Worm (Caenorhabditis elegans) whole organism, L2 larva: ENCODE measurements around the gene T25B2.3.

Experiments used
- F13H6.1 ChIP-seq: sonication (generic microtip); optimal IDR thresholded peaks from 2 replicates; lab custom pipeline; 2016; ENCODE audit warnings: missing genetic modification characterization, missing compliant biosample characterization
- ZK546.5 ChIP-seq: sonication (generic microtip); optimal IDR thresholded peaks from 2 replicates; lab custom pipeline; 2017; ENCODE audit warnings: missing biosample characterization, missing genetic modification characterization
- alr-1 ChIP-seq: fragments of 150-350 bp; optimal IDR thresholded peaks from 2 replicates; lab custom pipeline; 2014; ENCODE audit warnings: missing biosample characterization, missing genetic modification characterization
- aly-2 ChIP-seq: fragments of 150-350 bp; optimal IDR thresholded peaks from 2 replicates; lab custom pipeline; 2014; ENCODE audit warnings: missing biosample characterization, missing genetic modification characterization
- ama-1 ChIP-seq: fragments of 150-350 bp; optimal IDR thresholded peaks from 2 replicates; lab custom pipeline; 2018; ENCODE audit warnings: inconsistent platforms
- ceh-82 ChIP-seq: fragments of 150-350 bp; optimal IDR thresholded peaks from 2 replicates; lab custom pipeline; 2014; ENCODE audit warnings: missing biosample characterization, missing genetic modification characterization
- crh-2 ChIP-seq: sonication (generic microtip); optimal IDR thresholded peaks from 2 replicates; lab custom pipeline; 2017; ENCODE audit warnings: missing biosample characterization, missing genetic modification characterization
- dmd-4 ChIP-seq: sonication (generic microtip); optimal IDR thresholded peaks from 2 replicates; lab custom pipeline; 2017; ENCODE audit warnings: missing biosample characterization, missing genetic modification characterization
- egl-27 ChIP-seq: sonication (generic microtip); optimal IDR thresholded peaks from 3 replicates; lab custom pipeline; 2017; ENCODE audit warnings: missing biosample characterization, missing genetic modification reagents, missing genetic modification characterization
- elt-1 ChIP-seq: fragments of 150-350 bp; optimal IDR thresholded peaks from 2 replicates; lab custom pipeline; 2014; ENCODE audit warnings: missing biosample characterization, missing genetic modification characterization
- elt-3 ChIP-seq: sonication (generic microtip); optimal IDR thresholded peaks from 2 replicates; lab custom pipeline; 2017; ENCODE audit warnings: missing biosample characterization, missing genetic modification characterization
- fos-1 ChIP-seq: fragments of 150-350 bp; optimal IDR thresholded peaks from 2 replicates; lab custom pipeline; 2014; ENCODE audit warnings: missing biosample characterization, missing genetic modification characterization
- gmeb-1 ChIP-seq: fragments of 150-350 bp; optimal IDR thresholded peaks from 2 replicates; lab custom pipeline; 2014; ENCODE audit warnings: missing biosample characterization, missing genetic modification characterization
- lin-11 ChIP-seq: fragments of 150-350 bp; sonication (generic microtip); optimal IDR thresholded peaks from 2 replicates; lab custom pipeline; 2014; ENCODE audit warnings: missing biosample characterization, missing genetic modification characterization, inconsistent platforms, mixed read lengths
- lin-13 ChIP-seq: fragments of 150-350 bp; optimal IDR thresholded peaks from 2 replicates; lab custom pipeline; 2014; ENCODE audit warnings: missing biosample characterization, missing genetic modification reagents, missing genetic modification characterization
- lin-39 ChIP-seq: fragments of 150-350 bp; optimal IDR thresholded peaks from 2 replicates; lab custom pipeline; 2014; ENCODE audit warnings: missing biosample characterization, missing genetic modification reagents, missing genetic modification characterization
- lsy-2 ChIP-seq, 2 experiments: fragments of 150-350 bp in 1 of 2; sonication (generic microtip) in 1 of 2; optimal IDR thresholded peaks; 2 replicates each; lab custom pipeline; 2014 to 2017; ENCODE audit warnings: missing biosample characterization in 2 of 2, missing genetic modification characterization in 2 of 2
- mab-5 ChIP-seq: fragments of 150-350 bp; optimal IDR thresholded peaks from 2 replicates; lab custom pipeline; 2014; ENCODE audit warnings: missing biosample characterization, missing genetic modification characterization
- mdl-1 ChIP-seq, 2 experiments: fragments of 150-350 bp in 1 of 2; sonication (generic microtip) in 1 of 2; optimal IDR thresholded peaks; 2 replicates each; lab custom pipeline; 2017; ENCODE audit warnings: missing biosample characterization in 2 of 2, missing genetic modification characterization in 2 of 2
- nhr-10 ChIP-seq: sonication (generic microtip); optimal IDR thresholded peaks from 2 replicates; lab custom pipeline; 2017; ENCODE audit warnings: missing biosample characterization, missing genetic modification characterization
- nhr-11 ChIP-seq: fragments of 150-350 bp; optimal IDR thresholded peaks from 2 replicates; lab custom pipeline; 2014; ENCODE audit warnings: missing biosample characterization, missing genetic modification characterization
- nhr-23 ChIP-seq: fragments of 150-350 bp; optimal IDR thresholded peaks from 2 replicates; lab custom pipeline; 2014; ENCODE audit warnings: missing biosample characterization, missing genetic modification reagents, missing genetic modification characterization
- nhr-237 ChIP-seq: fragments of 150-350 bp; optimal IDR thresholded peaks from 2 replicates; lab custom pipeline; 2014; ENCODE audit warnings: missing biosample characterization, missing genetic modification characterization
- nhr-25 ChIP-seq: fragments of 150-350 bp; sonication (generic microtip); optimal IDR thresholded peaks from 3 replicates; lab custom pipeline; 2014; ENCODE audit warnings: missing biosample characterization, missing genetic modification characterization
- sem-4 ChIP-seq: fragments of 150-350 bp; optimal IDR thresholded peaks from 2 replicates; lab custom pipeline; 2014; ENCODE audit warnings: missing biosample characterization, missing genetic modification reagents, missing genetic modification characterization
- sma-3 ChIP-seq: sonication (generic microtip); optimal IDR thresholded peaks from 2 replicates; lab custom pipeline; 2016; ENCODE audit warnings: missing genetic modification reagents, missing genetic modification characterization, missing compliant biosample characterization
- sma-9 ChIP-seq, 2 experiments: fragments of 150-350 bp in 1 of 2; sonication (generic microtip) in 1 of 2; optimal IDR thresholded peaks; 2 replicates each; lab custom pipeline; 2014 to 2016; ENCODE audit warnings: missing genetic modification characterization in 2 of 2, mild to moderate bottlenecking in 1 of 2, missing biosample characterization in 1 of 2, missing compliant biosample characterization in 1 of 2, missing genetic modification reagents in 1 of 2, moderate library complexity in 1 of 2
- snpc-4 ChIP-seq: fragments of 150-350 bp; optimal IDR thresholded peaks from 2 replicates; lab custom pipeline; 2014; ENCODE audit warnings: missing biosample characterization, missing genetic modification characterization
- unc-39 ChIP-seq: fragments of 150-350 bp; optimal IDR thresholded peaks from 2 replicates; lab custom pipeline; 2014; ENCODE audit warnings: missing biosample characterization, missing genetic modification characterization
- unc-55 ChIP-seq: fragments of 150-350 bp; sonication (generic microtip); optimal IDR thresholded peaks from 3 replicates; lab custom pipeline; 2014; ENCODE audit warnings: missing biosample characterization, missing genetic modification reagents, missing genetic modification characterization
- zag-1 ChIP-seq: fragments of 150-350 bp; optimal IDR thresholded peaks from 2 replicates; lab custom pipeline; 2014; ENCODE audit warnings: missing biosample characterization, missing genetic modification characterization
- ztf-1 ChIP-seq: fragments of 200-800 bp; sonication (Bioruptor generic); conservative IDR thresholded peaks from 2 replicates; pipeline ENCODE4 v1.3.6; 2022; ENCODE audit warnings: missing genetic modification characterization, missing compliant biosample characterization
- ztf-11 ChIP-seq: sonication (generic microtip); optimal IDR thresholded peaks from 2 replicates; lab custom pipeline; 2017; ENCODE audit warnings: missing biosample characterization, missing genetic modification characterization

The T25B2.3 gene

ce11 chrX:6138243-6138642 lies 37.7 kb upstream of the T25B2.3 start, which contains the start of gene Y72A10A.1:
Gene Y72A10A.1, minus strand, starts transcription at chrX:6138343.
- no peak for TF ChIP-seq nhr-10
- no peak for TF ChIP-seq lin-13 (GFP tag; lab: Kevin White, UChicago)
- no peak for TF ChIP-seq sem-4 (tag; lab: Kevin White, UChicago)
- no peak for TF ChIP-seq fos-1 (tag; lab: Kevin White, UChicago)
- no peak for TF ChIP-seq lin-39 (tag; lab: Kevin White, UChicago)
- no peak for TF ChIP-seq ztf-11 (tag; lab: Kevin White, UChicago)
- no peak for TF ChIP-seq zag-1
- TF ChIP-seq elt-3 (tag; lab: Kevin White, UChicago): no peak
- TF ChIP-seq nhr-25 (tag; lab: Kevin White, UChicago): no peak
- no peak for TF ChIP-seq F13H6.1 (tag; lab: Kevin White, UChicago)
- TF ChIP-seq unc-39 (tag; lab: Kevin White, UChicago): no peak
- no peak for TF ChIP-seq alr-1 (tag; lab: Kevin White, UChicago)
- no peak for TF ChIP-seq sma-9 (GFP tag; optimal IDR thresholded peaks at IDR 0.05; lab: Kevin White, UChicago)
- no peak for TF ChIP-seq sma-9 (tag; optimal IDR thresholded peaks at IDR 0.05; lab: Kevin White, UChicago)
- no peak for TF ChIP-seq nhr-237 (tag; lab: Kevin White, UChicago)
- TF ChIP-seq egl-27 (tag; lab: Kevin White, UChicago): no peak
- TF ChIP-seq crh-2: no peak
- no peak for TF ChIP-seq elt-1 (tag; lab: Kevin White, UChicago)

- peak; percentile 18 for TF ChIP-seq sem-4 (tag; lab: Kevin White, UChicago)
- no peak for TF ChIP-seq alr-1 (tag; lab: Kevin White, UChicago)
Observed at ce11 chrX:6145921-6146320, 30.0 kb upstream of the T25B2.3 start.

- TF ChIP-seq lsy-2 (tag; optimal IDR thresholded peaks at IDR 0.05; lab: Kevin White, UChicago) (no peak), lin-11 (no peak)
Observed at ce11 chrX:6150449-6150848, 25.5 kb upstream of the T25B2.3 start, which contains the start of gene tag-275. Gene tag-275, minus strand, starts transcription at chrX:6150549.

ce11 chrX:6150949-6151519 lies 24.9 kb upstream of the T25B2.3 start:
- TF ChIP-seq elt-1 (tag; lab: Kevin White, UChicago): no peak
- no peak for TF ChIP-seq sma-9 (GFP tag; optimal IDR thresholded peaks at IDR 0.05; lab: Kevin White, UChicago)
- TF ChIP-seq sma-9 (tag; optimal IDR thresholded peaks at IDR 0.05; lab: Kevin White, UChicago): no peak
- TF ChIP-seq zag-1: no peak
- TF ChIP-seq crh-2: no peak
- no peak for TF ChIP-seq unc-55 (GFP tag; lab: Kevin White, UChicago)
- TF ChIP-seq ceh-82 (tag; lab: Kevin White, UChicago): no peak
- no peak for TF ChIP-seq lsy-2 (tag; optimal IDR thresholded peaks at IDR 0.05; lab: Kevin White, UChicago)
- no peak for TF ChIP-seq nhr-23
- no peak for TF ChIP-seq mdl-1 (tag; optimal IDR thresholded peaks at IDR 0.05; lab: Kevin White, UChicago)
- no peak for TF ChIP-seq dmd-4 (tag; lab: Kevin White, UChicago)
- no peak for TF ChIP-seq ama-1
- TF ChIP-seq unc-39 (tag; lab: Kevin White, UChicago): no peak

- TF ChIP-seq nhr-237 (tag; lab: Kevin White, UChicago) (no peak), sem-4 (tag; lab: Kevin White, UChicago) (no peak), fos-1 (tag; lab: Kevin White, UChicago) (no peak), F13H6.1 (tag; lab: Kevin White, UChicago) (no peak)
Observed at ce11 chrX:6155436-6155835, 20.5 kb upstream of the T25B2.3 start.

ce11 chrX:6157411-6157916 lies 18.5 kb upstream of the T25B2.3 start:
- TF ChIP-seq nhr-11 (tag; lab: Kevin White, UChicago) (no peak), gmeb-1 (tag; lab: Kevin White, UChicago) (no peak), mab-5 (tag; lab: Kevin White, UChicago) (no peak), ZK546.5 (tag; lab: Kevin White, UChicago) (no peak), dmd-4 (tag; lab: Kevin White, UChicago) (no peak), sma-3 (GFP tag; lab: Kevin White, UChicago) (no peak), alr-1 (tag; lab: Kevin White, UChicago) (no peak), lin-11 (no peak), ztf-1 (GFP tag; lab: Robert Waterston, UW) (no peak), aly-2 (tag; lab: Kevin White, UChicago) (no peak), lsy-2 (tag; optimal IDR thresholded peaks at IDR 0.05; lab: Kevin White, UChicago) (no peak), elt-3 (tag; lab: Kevin White, UChicago) (no peak), snpc-4 (no peak), elt-1 (tag; lab: Kevin White, UChicago) (no peak), ama-1 (no peak), unc-39 (tag; lab: Kevin White, UChicago) (no peak)
